Fruit fly (Drosophila melanogaster): ENCODE results near the gene CG13694.

CG13694 gene

dm6 chr2L:89158-89557, 27.1 kb downstream of the CG13694 start:
- no peak for TF ChIP-seq noc (tag; optimal IDR thresholded peaks at IDR 0.05)

DNA sequence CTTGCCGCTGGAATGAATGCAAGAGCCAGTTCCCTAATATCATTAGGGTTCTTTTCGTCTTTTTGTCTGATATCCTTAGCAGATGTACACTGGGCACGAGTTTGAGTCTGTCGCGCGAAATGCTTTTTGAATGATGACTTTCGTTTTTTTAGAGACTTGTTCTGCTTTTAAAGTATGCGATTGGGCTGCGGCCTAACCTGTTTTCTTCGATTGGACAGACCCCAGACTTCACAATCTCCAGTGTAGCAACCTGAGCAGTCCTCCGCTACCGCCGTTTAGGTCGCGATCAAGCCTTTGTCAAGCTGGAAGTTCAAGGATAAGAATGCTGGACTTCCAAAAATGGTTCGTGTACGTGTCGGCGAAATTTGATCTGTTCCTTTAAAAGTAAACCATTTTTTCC, 27.8 kb downstream of the CG13694 start:
- no peak for TF ChIP-seq noc (tag; optimal IDR thresholded peaks at IDR 0.05)

- peak; percentile 82 for TF ChIP-seq noc (tag; optimal IDR thresholded peaks at IDR 0.05)
These were observed 29.0 kb downstream of the CG13694 start, which contains the start of gene net for dm6 chr2L:87255-87723. Gene net, minus strand, starts transcription at chr2L:87387.

dm6 chr2L:85701-86100, 30.6 kb downstream of the CG13694 start:
- no peak for TF ChIP-seq noc (tag; optimal IDR thresholded peaks at IDR 0.05)

dm6 chr2L:85099-85498, 31.2 kb downstream of the CG13694 start:
- peak; percentile 66 for TF ChIP-seq noc (tag; optimal IDR thresholded peaks at IDR 0.05)

DNA sequence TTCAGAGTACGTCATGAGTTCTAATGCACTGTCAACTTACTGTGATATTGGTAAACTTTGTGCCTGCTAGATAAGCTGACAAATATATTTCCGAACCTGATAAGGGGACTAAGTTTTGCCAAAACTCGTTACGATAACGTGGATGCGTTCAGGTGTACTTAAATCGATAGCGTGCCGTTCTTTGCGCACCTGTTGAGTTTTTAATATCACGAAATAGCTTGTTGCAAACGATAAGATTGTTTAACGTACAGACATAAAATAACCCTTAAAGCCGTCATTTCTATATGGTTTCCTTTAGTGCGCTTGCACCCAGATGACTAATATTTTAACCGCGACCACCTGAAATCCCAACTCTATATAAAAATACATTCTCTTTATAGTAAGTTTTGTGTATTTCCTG, 34.2 kb downstream of the CG13694 start:
- no peak for TF ChIP-seq noc (tag; optimal IDR thresholded peaks at IDR 0.05)

- TF ChIP-seq noc (tag; optimal IDR thresholded peaks at IDR 0.05), result peak; percentile 46
These were observed 35.1 kb downstream of the CG13694 start for dm6 chr2L:81198-81597.

DNA sequence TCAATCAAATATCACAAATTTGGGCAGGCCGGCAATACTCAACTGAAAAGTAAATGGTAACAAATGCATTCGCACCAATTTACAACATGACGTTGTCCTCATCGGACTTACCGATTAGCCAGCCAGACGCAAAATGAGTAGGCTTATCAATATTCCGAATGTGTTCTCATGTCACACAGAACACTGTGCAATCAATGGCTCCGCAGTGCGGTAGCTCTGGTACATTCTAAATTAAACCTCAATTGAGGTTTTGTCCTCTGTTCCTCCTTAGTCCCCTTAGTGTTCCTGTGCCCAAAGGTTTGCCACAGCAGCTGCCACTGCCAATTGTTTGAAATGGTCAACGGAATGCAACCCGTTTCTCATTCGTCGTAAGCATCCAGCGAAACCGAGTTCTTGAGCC, 37.5 kb downstream of the CG13694 start:
- no peak for TF ChIP-seq noc (tag; optimal IDR thresholded peaks at IDR 0.05)

dm6 chr2L:76048-76447, 40.2 kb downstream of the CG13694 start, which contains the start of gene CG11374:
Gene CG11374, plus strand, starts transcription at chr2L:76348.
- TF ChIP-seq noc (tag; optimal IDR thresholded peaks at IDR 0.05), result no peak

- TF ChIP-seq noc (tag; optimal IDR thresholded peaks at IDR 0.05), result no peak
These were observed 42.4 kb downstream of the CG13694 start for dm6 chr2L:73760-74388.

- TF ChIP-seq noc (tag; optimal IDR thresholded peaks at IDR 0.05), result peak; percentile 9
These were observed 43.4 kb downstream of the CG13694 start for dm6 chr2L:72752-73435.

DNA sequence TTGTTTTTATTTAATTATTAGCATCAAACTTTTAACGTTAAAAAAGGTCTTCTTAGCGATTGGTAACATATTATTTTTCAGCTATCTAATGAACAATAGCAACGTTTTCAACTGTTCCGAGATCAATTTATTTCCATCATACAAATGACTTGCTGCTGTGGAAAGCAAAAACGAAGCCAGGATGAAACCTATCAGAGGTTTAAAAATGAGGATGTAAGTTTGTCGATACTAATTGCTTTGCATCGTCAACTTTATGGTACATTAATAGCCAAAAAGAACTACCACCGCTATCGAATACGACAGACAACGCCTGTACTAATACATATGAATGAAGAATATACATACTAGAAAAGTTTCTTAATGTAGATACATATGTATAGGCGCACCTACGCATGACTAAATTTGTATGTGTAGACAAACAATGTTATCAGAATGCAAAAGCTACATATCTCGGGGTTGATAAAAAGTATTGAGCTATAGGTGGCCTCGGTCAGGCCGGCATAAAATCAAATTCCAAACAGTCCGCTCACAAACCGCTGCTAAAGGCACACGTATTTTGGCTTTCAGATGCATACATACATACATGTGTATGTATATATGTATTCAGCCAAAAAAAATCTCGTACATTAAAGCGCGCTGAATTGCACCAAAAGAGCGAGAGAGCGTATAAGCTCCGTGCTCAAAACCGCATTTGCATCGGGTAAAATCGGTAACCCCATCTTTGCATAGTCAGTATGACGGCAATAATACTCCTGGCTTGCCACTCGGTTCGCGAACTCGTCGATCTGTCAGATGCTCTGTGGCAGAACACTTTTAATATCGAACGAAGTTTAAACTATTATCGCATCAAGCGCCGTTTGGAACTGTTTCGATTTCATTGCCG, 44.2 kb downstream of the CG13694 start:
- peak; percentile 50 for TF ChIP-seq noc (tag; optimal IDR thresholded peaks at IDR 0.05)

dm6 chr2L:71457-71856, 44.8 kb downstream of the CG13694 start, which contains the start of gene galectin:
Gene galectin, plus strand, starts transcription at chr2L:71757.
- TF ChIP-seq noc (tag; optimal IDR thresholded peaks at IDR 0.05), result no peak

DNA sequence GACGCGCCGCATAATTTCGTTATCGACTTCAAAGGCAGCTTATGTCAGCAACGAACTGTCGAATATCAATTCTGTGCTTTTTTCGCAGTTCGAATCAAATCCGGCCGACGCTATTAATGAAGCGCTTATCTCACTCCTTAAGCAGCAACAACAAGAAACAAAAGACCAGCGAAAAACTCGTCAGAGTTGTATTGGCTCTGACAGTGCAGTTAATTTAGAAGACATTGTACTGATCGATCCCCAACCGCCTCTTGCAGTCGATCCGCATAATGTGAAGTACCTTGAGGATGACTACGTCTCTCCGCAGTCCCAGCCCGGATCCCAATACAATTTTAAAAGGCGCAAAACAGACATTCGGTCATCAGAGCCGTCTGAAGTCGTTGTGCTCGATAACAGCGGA, 46.7 kb downstream of the CG13694 start:
- TF ChIP-seq noc (tag; optimal IDR thresholded peaks at IDR 0.05), result no peak

DNA sequence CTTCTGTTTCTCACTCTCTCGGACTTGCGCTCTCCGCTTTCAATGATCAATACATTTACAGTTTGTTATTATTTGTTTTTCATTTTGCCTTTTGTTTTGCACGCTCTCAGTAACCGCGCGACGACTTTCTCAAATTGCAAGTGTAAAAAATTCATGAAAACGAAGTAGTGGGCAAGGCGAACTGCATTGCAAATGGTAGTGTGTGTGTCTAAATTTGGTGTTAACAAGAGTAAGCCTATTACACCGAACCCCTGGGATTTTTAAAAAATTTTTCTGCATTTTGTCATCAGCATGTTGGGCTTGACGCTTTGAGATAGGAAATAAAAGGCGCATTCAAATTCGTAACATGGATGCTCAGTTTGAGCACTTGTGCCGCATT, 49.0 kb downstream of the CG13694 start:
- no peak for TF ChIP-seq noc (tag; optimal IDR thresholded peaks at IDR 0.05)

All from whole organism, larva.